Worm (Caenorhabditis elegans) whole organism, late embryonic: ENCODE data around the gene nlp-43.

ENCODE experiments used
- C38D4.7 ChIP-seq: fragments of 200-800 bp; sonication (Bioruptor generic); optimal IDR thresholded peaks from 2 replicates; lab custom pipeline; 2018; ENCODE audit warnings: mild to moderate bottlenecking, missing genetic modification characterization, moderate library complexity, missing compliant biosample characterization
- F13H6.1 ChIP-seq: sonication (generic microtip); optimal IDR thresholded peaks from 2 replicates; lab custom pipeline; 2016; ENCODE audit warnings: missing genetic modification characterization, missing compliant biosample characterization
- K02D7.2 ChIP-seq: sonication (generic microtip); optimal IDR thresholded peaks from 2 replicates; lab custom pipeline; 2017; ENCODE audit warnings: mild to moderate bottlenecking, missing genetic modification characterization, missing compliant biosample characterization
- K09A11.1 ChIP-seq: sonication (generic microtip); optimal IDR thresholded peaks from 2 replicates; lab custom pipeline; 2017; ENCODE audit warnings: antibody characterized with exemption, mild to moderate bottlenecking, missing genetic modification characterization, missing compliant biosample characterization; ENCODE audit not compliant: insufficient read depth
- T23F11.4 ChIP-seq: fragments of 200-800 bp; sonication (Bioruptor generic); optimal IDR thresholded peaks from 2 replicates; lab custom pipeline; 2018; ENCODE audit warnings: mild to moderate bottlenecking, missing genetic modification characterization, missing compliant biosample characterization
- Y22D7AL.16 ChIP-seq: sonication (generic microtip); optimal IDR thresholded peaks from 2 replicates; lab custom pipeline; 2016; ENCODE audit warnings: missing genetic modification characterization, missing compliant biosample characterization
- ahr-1 ChIP-seq: sonication (generic microtip); optimal IDR thresholded peaks from 2 replicates; lab custom pipeline; 2016; ENCODE audit warnings: missing genetic modification characterization, missing compliant biosample characterization
- ceh-14 ChIP-seq: sonication (generic microtip); optimal IDR thresholded peaks from 2 replicates; lab custom pipeline; 2016; ENCODE audit warnings: missing genotype, missing genetic modification characterization, missing compliant biosample characterization
- ceh-18 ChIP-seq: sonication (generic microtip); optimal IDR thresholded peaks from 2 replicates; lab custom pipeline; 2016; ENCODE audit warnings: missing genetic modification characterization, missing compliant biosample characterization
- ceh-2 ChIP-seq: sonication (generic microtip); optimal IDR thresholded peaks from 2 replicates; lab custom pipeline; 2016; ENCODE audit warnings: missing genotype, missing genetic modification characterization, missing compliant biosample characterization
- ceh-24 ChIP-seq: sonication (generic microtip); optimal IDR thresholded peaks from 2 replicates; lab custom pipeline; 2016; ENCODE audit warnings: mild to moderate bottlenecking, missing genetic modification characterization, missing compliant biosample characterization
- ceh-30 ChIP-seq: fragments of 150-350 bp; optimal IDR thresholded peaks from 2 replicates; lab custom pipeline; 2014; ENCODE audit warnings: missing biosample characterization, missing genetic modification characterization
- ceh-45 ChIP-seq: fragments of 200-800 bp; sonication (Bioruptor generic); IDR thresholded peaks from 2 replicates; pipeline ENCODE4 v1.3.6; 2022; ENCODE audit warnings: missing genetic modification reagents, missing genetic modification characterization, missing compliant biosample characterization
- ceh-6 ChIP-seq: fragments of 200-800 bp; sonication (Bioruptor generic); optimal IDR thresholded peaks from 2 replicates; lab custom pipeline; 2018; ENCODE audit warnings: mild to moderate bottlenecking, missing genetic modification characterization, missing compliant biosample characterization
- ceh-9 ChIP-seq: sonication (generic microtip); optimal IDR thresholded peaks from 2 replicates; lab custom pipeline; 2016; ENCODE audit warnings: mild to moderate bottlenecking, missing genetic modification characterization, inconsistent platforms, missing compliant biosample characterization
- dmd-4 ChIP-seq: sonication (generic microtip); optimal IDR thresholded peaks from 2 replicates; lab custom pipeline; 2016; ENCODE audit warnings: borderline replicate concordance, missing genetic modification characterization, missing compliant biosample characterization
- dve-1 ChIP-seq: sonication (generic microtip); optimal IDR thresholded peaks from 2 replicates; lab custom pipeline; 2017; ENCODE audit warnings: antibody characterized with exemption, mild to moderate bottlenecking, missing genetic modification characterization, missing compliant biosample characterization
- elt-4 ChIP-seq: sonication (generic microtip); optimal IDR thresholded peaks from 2 replicates; lab custom pipeline; 2016; ENCODE audit warnings: missing genetic modification characterization, missing compliant biosample characterization
- ets-4 ChIP-seq: sonication (generic microtip); optimal IDR thresholded peaks from 2 replicates; lab custom pipeline; 2016; ENCODE audit warnings: missing genetic modification characterization, missing compliant biosample characterization
- fkh-10 ChIP-seq: fragments of 150-350 bp; optimal IDR thresholded peaks from 2 replicates; lab custom pipeline; 2014; ENCODE audit warnings: missing biosample characterization, missing genetic modification reagents, missing genetic modification characterization
- hlh-30 ChIP-seq: sonication (generic microtip); optimal IDR thresholded peaks from 2 replicates; lab custom pipeline; 2017; ENCODE audit warnings: antibody characterized with exemption, missing genetic modification characterization, missing compliant biosample characterization; ENCODE audit not compliant: insufficient read depth
- hlh-6 ChIP-seq: sonication (generic microtip); optimal IDR thresholded peaks from 2 replicates; lab custom pipeline; 2016; ENCODE audit warnings: missing genotype, missing genetic modification characterization, missing compliant biosample characterization
- lin-11 ChIP-seq: fragments of 200-800 bp; sonication (Bioruptor generic); optimal IDR thresholded peaks from 2 replicates; lab custom pipeline; 2018; ENCODE audit warnings: mild to moderate bottlenecking, missing genetic modification characterization, missing compliant biosample characterization
- nfya-1 ChIP-seq: sonication (generic microtip); optimal IDR thresholded peaks from 2 replicates; lab custom pipeline; 2017; ENCODE audit warnings: missing genetic modification characterization, mild to moderate bottlenecking, missing compliant biosample characterization, antibody characterized with exemption, moderate library complexity
- odd-2 ChIP-seq: sonication (generic microtip); optimal IDR thresholded peaks from 2 replicates; lab custom pipeline; 2017; ENCODE audit warnings: antibody characterized with exemption, mild to moderate bottlenecking, missing genetic modification characterization, missing compliant biosample characterization
- pag-3 ChIP-seq: sonication (generic microtip); optimal IDR thresholded peaks from 2 replicates; lab custom pipeline; 2016; ENCODE audit warnings: missing compliant biosample characterization, missing genetic modification characterization, borderline replicate concordance
- pax-1 ChIP-seq: fragments of 150-350 bp; optimal IDR thresholded peaks from 2 replicates; lab custom pipeline; 2014; ENCODE audit warnings: missing biosample characterization, missing genetic modification characterization
- pha-4 ChIP-seq: fragments of 150-350 bp; optimal IDR thresholded peaks from 2 replicates; lab custom pipeline; 2018; ENCODE audit warnings: missing biosample characterization, missing genetic modification reagents, missing genetic modification characterization
- pqm-1 ChIP-seq: sonication (generic microtip); optimal IDR thresholded peaks from 2 replicates; lab custom pipeline; 2016; ENCODE audit warnings: missing genetic modification characterization, missing compliant biosample characterization
- sdc-2 ChIP-seq: sonication (generic microtip); optimal IDR thresholded peaks from 2 replicates; lab custom pipeline; 2016; ENCODE audit warnings: missing genotype, missing genetic modification characterization, missing compliant biosample characterization
- sox-2 ChIP-seq: fragments of 200-800 bp; sonication (Bioruptor generic); IDR thresholded peaks from 2 replicates; pipeline ENCODE4 v1.3.6; 2022; ENCODE audit warnings: missing genetic modification reagents, missing genetic modification characterization, missing compliant biosample characterization
- tbx-2 ChIP-seq: sonication (generic microtip); optimal IDR thresholded peaks from 2 replicates; lab custom pipeline; 2016; ENCODE audit warnings: missing genetic modification characterization, missing compliant biosample characterization
- tbx-7 ChIP-seq: sonication (generic microtip); optimal IDR thresholded peaks from 2 replicates; lab custom pipeline; 2016; ENCODE audit warnings: missing genotype, missing genetic modification characterization, missing compliant biosample characterization

The nlp-43 gene

ce11 chrIII:5042112-5042511 is at the start of gene nlp-43:
Gene nlp-43 (plus strand): TSS chrIII:5042412.
- TF ChIP-seq odd-2 (tag; lab: Kevin White, UChicago) (no peak), ceh-2 (tag; lab: Kevin White, UChicago) (no peak), K09A11.1 (tag; lab: Kevin White, UChicago) (no peak)

- TF ChIP-seq nfya-1 (tag; lab: Kevin White, UChicago) (peak; percentile 14), fkh-10 (GFP tag; lab: Kevin White, UChicago) (no peak)
These were observed 43.9 kb upstream of the nlp-43 start, which contains the start of gene tmem-131 for ce11 chrIII:4998111-4998859. Gene tmem-131 (minus strand): TSS chrIII:4998161.

ce11 chrIII:4998956-4999425 is 43.2 kb upstream of the nlp-43 start, which contains the start of gene smcr-8:
Gene smcr-8 (plus strand): TSS chrIII:4999375.
- TF ChIP-seq pax-1 (no peak), Y22D7AL.16 (tag; lab: Kevin White, UChicago) (no peak), C38D4.7 (GFP tag; lab: Kevin White, UChicago) (no peak), odd-2 (tag; lab: Kevin White, UChicago) (no peak), hlh-30 (no peak), ceh-6 (no peak), ceh-2 (tag; lab: Kevin White, UChicago) (peak; percentile 24), sdc-2 (no peak), ceh-24 (tag; lab: Kevin White, UChicago) (no peak), dmd-4 (tag; lab: Kevin White, UChicago) (no peak), ceh-14 (tag; lab: Kevin White, UChicago) (no peak), ceh-18 (tag; lab: Kevin White, UChicago) (no peak), tbx-7 (no peak), T23F11.4 (GFP tag; lab: Kevin White, UChicago) (no peak), ets-4 (peak; percentile 73), lin-11 (tag; lab: Kevin White, UChicago) (no peak), tbx-2 (tag; lab: Kevin White, UChicago) (no peak)

- no peak for TF ChIP-seq ceh-9 (tag; lab: Kevin White, UChicago)
- no peak for TF ChIP-seq pha-4 (tag; lab: Kevin White, UChicago)
- TF ChIP-seq ceh-45 (GFP tag; lab: Robert Waterston, UW), result no peak
- no peak for TF ChIP-seq sox-2 (GFP tag; lab: Robert Waterston, UW)
- no peak for TF ChIP-seq hlh-6 (tag; lab: Kevin White, UChicago)
- no peak for TF ChIP-seq pag-3
- TF ChIP-seq elt-4, result no peak
- no peak for TF ChIP-seq F13H6.1
- TF ChIP-seq ceh-14 (tag; lab: Kevin White, UChicago), result no peak
- no peak for TF ChIP-seq ahr-1 (tag; lab: Kevin White, UChicago)
- TF ChIP-seq ceh-18 (tag; lab: Kevin White, UChicago), result no peak
- no peak for TF ChIP-seq pqm-1 (tag; lab: Kevin White, UChicago)
- TF ChIP-seq nfya-1 (tag; lab: Kevin White, UChicago), result no peak
- TF ChIP-seq ceh-30, result no peak
- TF ChIP-seq pax-1, result no peak
- TF ChIP-seq dve-1 (tag; lab: Kevin White, UChicago), result no peak
- no peak for TF ChIP-seq T23F11.4 (GFP tag; lab: Kevin White, UChicago)
- TF ChIP-seq K02D7.2 (tag; lab: Kevin White, UChicago), result no peak
These were observed 40.0 kb upstream of the nlp-43 start, which contains the start of gene R144.10 for ce11 chrIII:5002231-5002630. Gene R144.10 (minus strand): TSS chrIII:5002331.
